Worm (Caenorhabditis elegans): ENCODE measurements around the gene pxd-1.
A peak's percentile ranks its signal among the peaks of the same experiment; 100 is the strongest.

pxd-1 gene

ce11 chrIII:3979980-3980631 lies 25.8 kb upstream of the pxd-1 start (continued):
- TF ChIP-seq rbr-2 (tag; optimal IDR thresholded peaks at IDR 0.05), result peak; percentile 77
- no peak for TF ChIP-seq fos-1 (tag; optimal IDR thresholded peaks at IDR 0.05)
- no peak for TF ChIP-seq ceh-44 (GFP tag; IDR thresholded peaks at IDR 0.05)
- peak; percentile 65 for TF ChIP-seq dve-1 (tag; optimal IDR thresholded peaks at IDR 0.05; ENCODE audit: insufficient read depth)
- no peak for TF ChIP-seq zfp-2 (tag; optimal IDR thresholded peaks at IDR 0.05)
- peak; percentile 79 for TF ChIP-seq mes-2 (tag; optimal IDR thresholded peaks at IDR 0.05; ENCODE audit: poor library complexity, severe bottlenecking)
- peak; percentile 41; the same call in 1 of the 2 replicates for TF ChIP-seq lin-38 (GFP tag; IDR thresholded peaks at IDR 0.05)
- TF ChIP-seq egl-27 (tag; optimal IDR thresholded peaks at IDR 0.05), result no peak
- TF ChIP-seq cey-2 (tag; optimal IDR thresholded peaks at IDR 0.05; ENCODE audit: borderline replicate concordance, insufficient read depth), result no peak
- TF ChIP-seq ceh-28 (tag; optimal IDR thresholded peaks at IDR 0.05), result no peak
- peak; percentile 58; the same call in 1 of the 2 replicates for TF ChIP-seq ctbp-1 (GFP tag; IDR thresholded peaks at IDR 0.05)
- no peak for TF ChIP-seq Y75B8A.6 (GFP tag; IDR thresholded peaks at IDR 0.05)
- no peak for TF ChIP-seq nhr-111 (GFP tag; optimal IDR thresholded peaks at IDR 0.05)
- TF ChIP-seq hlh-11 (tag; optimal IDR thresholded peaks at IDR 0.05), result peak; percentile 86
- TF ChIP-seq D1046.2 (GFP tag; IDR thresholded peaks at IDR 0.05), result no peak
- TF ChIP-seq nhr-10 (tag; optimal IDR thresholded peaks at IDR 0.05), result peak; percentile 20
- no peak for TF ChIP-seq nhr-76 (tag; optimal IDR thresholded peaks at IDR 0.05)
- no peak for TF ChIP-seq daf-8 (GFP tag; IDR thresholded peaks at IDR 0.05)
- TF ChIP-seq nhr-77 (tag; optimal IDR thresholded peaks at IDR 0.05), result no peak
- TF ChIP-seq F44E2.7 (GFP tag; IDR thresholded peaks at IDR 0.05), result no peak
- TF ChIP-seq pha-4 (GFP tag; IDR thresholded peaks at IDR 0.05), result peak; percentile 61; the same call in 1 of the 2 replicates
- TF ChIP-seq pha-4 (tag; optimal IDR thresholded peaks at IDR 0.05), result no peak
- peak; percentile 53 for TF ChIP-seq dmd-6 (GFP tag; IDR thresholded peaks at IDR 0.05)
- no peak for TF ChIP-seq daf-12 (tag; optimal IDR thresholded peaks at IDR 0.05)
- TF ChIP-seq ztf-7 (tag; optimal IDR thresholded peaks at IDR 0.05), result no peak
- TF ChIP-seq madf-9 (GFP tag; conservative IDR thresholded peaks at IDR 0.05), result no peak
- no peak for TF ChIP-seq F49E8.2 (tag; optimal IDR thresholded peaks at IDR 0.05; ENCODE audit: borderline replicate concordance)
- no peak for TF ChIP-seq F10B5.3 (tag; optimal IDR thresholded peaks at IDR 0.05)
- TF ChIP-seq mxl-2 (GFP tag; conservative IDR thresholded peaks at IDR 0.05), result no peak
- no peak for TF ChIP-seq ceh-82 (tag; optimal IDR thresholded peaks at IDR 0.05)
- no peak for TF ChIP-seq ceh-62 (tag; optimal IDR thresholded peaks at IDR 0.05)
- no peak for TF ChIP-seq spr-3 (GFP tag; optimal IDR thresholded peaks at IDR 0.05)
- TF ChIP-seq ztf-11 (tag; optimal IDR thresholded peaks at IDR 0.05), result no peak
- TF ChIP-seq lin-15B (tag; optimal IDR thresholded peaks at IDR 0.05), result no peak
- peak in 1 of 2 experiments; percentile 44 for TF ChIP-seq unc-62 (GFP tag; optimal IDR thresholded peaks at IDR 0.05 in 1 of 2)
- no peak for TF ChIP-seq unc-62 (tag; optimal IDR thresholded peaks at IDR 0.05)
- no peak for TF ChIP-seq skn-1 (tag; optimal IDR thresholded peaks at IDR 0.05)
- no peak for TF ChIP-seq lin-1 (GFP tag; IDR thresholded peaks at IDR 0.05)
- TF ChIP-seq lir-3 (tag; optimal IDR thresholded peaks at IDR 0.05), result no peak
- no peak for TF ChIP-seq snpc-1.2 (GFP tag; IDR thresholded peaks at IDR 0.05)
- peak in 1 of 2 experiments; percentile 54 for TF ChIP-seq hif-1 (tag; optimal IDR thresholded peaks at IDR 0.05)
- TF ChIP-seq aha-1 (tag), result peak; percentile 97
- TF ChIP-seq gei-8 (GFP tag; optimal IDR thresholded peaks at IDR 0.05), result no peak
- TF ChIP-seq zfp-3 (GFP tag; conservative IDR thresholded peaks at IDR 0.05), result no peak
- TF ChIP-seq R02D3.7 (tag; optimal IDR thresholded peaks at IDR 0.05), result no peak
- peak; percentile 50; the same call in 1 of the 2 replicates for TF ChIP-seq arid-1 (GFP tag; conservative IDR thresholded peaks at IDR 0.05)
- TF ChIP-seq ceh-32 (tag; optimal IDR thresholded peaks at IDR 0.05; ENCODE audit: poor library complexity), result no peak
- TF ChIP-seq ZK337.2 (GFP tag; IDR thresholded peaks at IDR 0.05), result no peak
- TF ChIP-seq mep-1 (tag; optimal IDR thresholded peaks at IDR 0.05), result peak; percentile 79
- no peak for TF ChIP-seq nhr-11 (tag; optimal IDR thresholded peaks at IDR 0.05)
- TF ChIP-seq pqm-1 (tag; optimal IDR thresholded peaks at IDR 0.05), result peak; percentile 58
